Fruit fly (Drosophila melanogaster) whole organism, pupa: ENCODE results near the gene alpha-Est7.

Experiments
- CG15710 ChIP-seq: fragments of 200-800 bp; sonication (Bioruptor generic); optimal IDR thresholded peaks from 2 replicates; lab custom pipeline; 2018; ENCODE audit warnings: missing biosample characterization, mild to moderate bottlenecking, missing genetic modification characterization, moderate library complexity
- CG17806 ChIP-seq: fragments of 200-800 bp; sonication (Bioruptor generic); optimal IDR thresholded peaks from 2 replicates; lab custom pipeline; 2018; ENCODE audit warnings: missing biosample characterization, mild to moderate bottlenecking, missing genetic modification characterization, moderate library complexity
- CG32121 ChIP-seq: fragments of 200-800 bp; sonication (Bioruptor generic); IDR thresholded peaks from 2 replicates; pipeline ENCODE4 v1.3.6; 2022; ENCODE audit warnings: missing biosample characterization, missing genetic modification characterization
- CG4496 ChIP-seq: fragments of 200-800 bp; sonication (Bioruptor generic); IDR thresholded peaks from 3 replicates; pipeline ENCODE4 v1.3.6; 2022; ENCODE audit warnings: missing biosample characterization, missing genetic modification characterization
- EcR ChIP-seq: fragments of 200-800 bp; sonication (Bioruptor generic); optimal IDR thresholded peaks from 3 replicates; lab custom pipeline; 2019; ENCODE audit warnings: missing biosample characterization, missing genetic modification characterization, mild to moderate bottlenecking, moderate library complexity, missing genetic modification reagents
- Ets98B ChIP-seq: fragments of 200-800 bp; sonication (Bioruptor generic); IDR thresholded peaks from 2 replicates; pipeline ENCODE4 v1.3.6; 2022; ENCODE audit warnings: missing biosample characterization, missing genetic modification characterization
- Pif1B ChIP-seq: fragments of 200-800 bp; sonication (Bioruptor generic); optimal IDR thresholded peaks from 3 replicates; lab custom pipeline; 2016; ENCODE audit warnings: missing biosample characterization, missing genetic modification characterization
- Snoo ChIP-seq: fragments of 200-800 bp; sonication (Bioruptor generic); optimal IDR thresholded peaks from 3 replicates; lab custom pipeline; 2017; ENCODE audit warnings: missing biosample characterization, mild to moderate bottlenecking, missing genetic modification characterization, inconsistent platforms
- fd96Ca ChIP-seq: fragments of 200-800 bp; sonication (Bioruptor generic); IDR thresholded peaks from 3 replicates; pipeline ENCODE4 v1.3.6; 2022; ENCODE audit warnings: missing biosample characterization, missing genetic modification characterization
- rn ChIP-seq: fragments of 200-800 bp; sonication (Bioruptor generic); IDR thresholded peaks from 2 replicates; pipeline ENCODE4 v1.3.6; 2022; ENCODE audit warnings: missing biosample characterization, missing genetic modification characterization

DNA sequence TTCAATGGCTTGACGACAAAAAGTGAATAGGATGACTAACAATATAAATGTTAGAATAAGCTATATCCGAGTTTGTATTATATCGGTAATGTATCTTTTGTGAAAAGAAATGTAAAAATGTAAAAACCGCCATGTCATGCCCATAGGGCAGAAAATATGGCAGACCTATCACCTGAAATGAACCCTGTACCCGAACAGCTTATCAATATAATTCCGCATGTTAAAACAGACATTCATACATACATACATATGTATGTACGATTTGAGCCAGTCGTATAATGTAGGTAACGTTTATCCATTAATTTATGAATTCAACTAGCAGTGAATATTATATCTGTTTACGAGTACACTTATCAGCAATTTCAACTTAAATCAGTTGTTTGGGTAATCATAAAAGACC lies 33.7 kb downstream of the alpha-Est7 start:
- TF ChIP-seq CG17806 (tag; lab: Kevin White, UChicago) (no peak), rn (no peak), EcR (GFP tag; lab: Kevin White, UChicago) (no peak), Snoo (no peak), Ets98B (no peak), CG32121 (GFP tag; lab: Robert Waterston, UW) (no peak), fd96Ca (GFP tag; lab: Robert Waterston, UW) (no peak), CG15710 (tag; lab: Kevin White, UChicago) (no peak), Pif1B (GFP tag; lab: Kevin White, UChicago) (no peak), CG4496 (GFP tag; lab: Robert Waterston, UW) (no peak)
